Fruit fly (Drosophila melanogaster) whole organism, prepupa: Measurements from ENCODE around the gene CG33306.
A peak's percentile ranks its signal among the peaks of the same experiment; 100 is the strongest.

Experiments
- Blimp-1 ChIP-seq: fragments of 200-800 bp; sonication (Bioruptor generic); optimal IDR thresholded peaks from 3 replicates; lab custom pipeline; 2017; ENCODE audit warnings: missing biosample characterization, missing genetic modification characterization, mild to moderate bottlenecking, moderate library complexity, missing genetic modification reagents
- CG10631 ChIP-seq: fragments of 200-800 bp; sonication (Bioruptor generic); optimal IDR thresholded peaks from 2 replicates; lab custom pipeline; 2016; ENCODE audit warnings: missing biosample characterization, missing genetic modification characterization
- CG10669 ChIP-seq: fragments of 200-800 bp; sonication (Bioruptor generic); optimal IDR thresholded peaks from 3 replicates; lab custom pipeline; 2018; ENCODE audit warnings: missing biosample characterization, mild to moderate bottlenecking, missing genetic modification characterization, moderate library complexity
- CG11294 ChIP-seq: fragments of 200-800 bp; sonication (Bioruptor generic); IDR thresholded peaks from 2 replicates; pipeline ENCODE4 v1.3.6; 2022; ENCODE audit warnings: missing biosample characterization, missing genetic modification characterization
- CG11902 ChIP-seq: fragments of 200-800 bp; sonication (Bioruptor generic); optimal IDR thresholded peaks from 3 replicates; lab custom pipeline; 2016; ENCODE audit warnings: missing biosample characterization, missing genetic modification characterization
- CG1621 ChIP-seq: fragments of 200-800 bp; sonication (Bioruptor generic); optimal IDR thresholded peaks from 3 replicates; lab custom pipeline; 2018; ENCODE audit warnings: missing biosample characterization, mild to moderate bottlenecking, missing genetic modification characterization
- CG16779 ChIP-seq: fragments of 200-800 bp; sonication (Bioruptor generic); optimal IDR thresholded peaks from 3 replicates; lab custom pipeline; 2017; ENCODE audit warnings: missing biosample characterization, mild to moderate bottlenecking, missing genetic modification characterization
- CG3032 ChIP-seq: fragments of 200-800 bp; optimal IDR thresholded peaks from 2 replicates; lab custom pipeline; 2019; ENCODE audit warnings: missing biosample characterization, mild to moderate bottlenecking, missing genetic modification characterization, moderate library complexity
- CG32006 ChIP-seq: fragments of 200-800 bp; sonication (Bioruptor generic); optimal IDR thresholded peaks from 3 replicates; lab custom pipeline; 2017; ENCODE audit warnings: missing biosample characterization, mild to moderate bottlenecking, missing genetic modification characterization
- CG4318 ChIP-seq: fragments of 200-800 bp; sonication (Bioruptor generic); optimal IDR thresholded peaks from 3 replicates; lab custom pipeline; 2017; ENCODE audit warnings: missing biosample characterization, mild to moderate bottlenecking, missing genetic modification characterization
- CG6808 ChIP-seq: fragments of 200-800 bp; sonication (Bioruptor generic); optimal IDR thresholded peaks from 3 replicates; lab custom pipeline; 2017; ENCODE audit warnings: missing biosample characterization, missing genetic modification characterization, mild to moderate bottlenecking, moderate library complexity, missing genetic modification reagents
- CG8319 ChIP-seq: fragments of 200-800 bp; sonication (Bioruptor generic); optimal IDR thresholded peaks from 3 replicates; lab custom pipeline; 2016; ENCODE audit warnings: missing biosample characterization, missing genetic modification characterization
- CG9139 ChIP-seq: fragments of 200-800 bp; sonication (Bioruptor generic); optimal IDR thresholded peaks from 3 replicates; lab custom pipeline; 2017; ENCODE audit warnings: missing biosample characterization, mild to moderate bottlenecking, missing genetic modification characterization
- Eip78C ChIP-seq: fragments of 200-800 bp; sonication (Bioruptor generic); peaks from one replicate; lab custom pipeline; 2016; ENCODE audit warnings: missing biosample characterization, missing genetic modification characterization
- Eip93F ChIP-seq: fragments of 200-800 bp; sonication (Bioruptor generic); optimal IDR thresholded peaks from 2 replicates; lab custom pipeline; 2016; ENCODE audit warnings: missing biosample characterization, mild to moderate bottlenecking, missing genetic modification characterization
- Ets21C ChIP-seq: fragments of 200-800 bp; sonication (Bioruptor generic); optimal IDR thresholded peaks from 3 replicates; lab custom pipeline; 2016; ENCODE audit warnings: missing biosample characterization, missing genetic modification characterization
- Hr38 ChIP-seq: sonication (Bioruptor generic); optimal IDR thresholded peaks from 2 replicates; lab custom pipeline; 2016; ENCODE audit warnings: missing biosample characterization, missing genetic modification characterization
- Hr39 ChIP-seq: fragments of 200-800 bp; sonication (Bioruptor generic); optimal IDR thresholded peaks from 2 replicates; lab custom pipeline; 2016; ENCODE audit warnings: missing biosample characterization, missing genetic modification characterization
- Lpt ChIP-seq: fragments of 200-800 bp; sonication (Bioruptor generic); optimal IDR thresholded peaks from 3 replicates; lab custom pipeline; 2016; ENCODE audit warnings: missing biosample characterization, missing genetic modification characterization
- Met ChIP-seq: fragments of 200-800 bp; sonication (Bioruptor generic); optimal IDR thresholded peaks from 3 replicates; lab custom pipeline; 2016; ENCODE audit warnings: missing biosample characterization, missing genetic modification characterization
- Sox102F ChIP-seq: fragments of 200-800 bp; sonication (Bioruptor generic); optimal IDR thresholded peaks from 2 replicates; lab custom pipeline; 2016; ENCODE audit warnings: missing biosample characterization, mild to moderate bottlenecking, missing genetic modification characterization
- Sox14 ChIP-seq: fragments of 200-800 bp; sonication (Bioruptor generic); optimal IDR thresholded peaks from 3 replicates; lab custom pipeline; 2016; ENCODE audit warnings: missing biosample characterization, missing genetic modification characterization
- Sox15 ChIP-seq: fragments of 200-800 bp; sonication (Bioruptor generic); optimal IDR thresholded peaks from 3 replicates; lab custom pipeline; 2016; ENCODE audit warnings: missing biosample characterization, missing genetic modification characterization
- achi ChIP-seq: fragments of 200-800 bp; sonication (Bioruptor generic); optimal IDR thresholded peaks from 3 replicates; lab custom pipeline; 2016; ENCODE audit warnings: missing biosample characterization, missing genetic modification characterization
- acj6 ChIP-seq: fragments of 200-800 bp; sonication (Bioruptor generic); optimal IDR thresholded peaks from 3 replicates; lab custom pipeline; 2016; ENCODE audit warnings: missing biosample characterization, missing genetic modification characterization
- dac ChIP-seq: fragments of 200-800 bp; sonication (Bioruptor generic); optimal IDR thresholded peaks from 2 replicates; lab custom pipeline; 2017; ENCODE audit warnings: missing biosample characterization, mild to moderate bottlenecking, missing genetic modification characterization
- dsx ChIP-seq: fragments of 200-800 bp; optimal IDR thresholded peaks from 3 replicates; lab custom pipeline; 2019; ENCODE audit warnings: missing biosample characterization, mild to moderate bottlenecking, missing genetic modification characterization, moderate library complexity; ENCODE audit not compliant: poor library complexity, severe bottlenecking
- eg ChIP-seq: fragments of 200-800 bp; sonication (Bioruptor generic); IDR thresholded peaks from 3 replicates; pipeline ENCODE4 v1.3.6; 2022; ENCODE audit warnings: missing biosample characterization, missing genetic modification characterization
- esn ChIP-seq: fragments of 200-800 bp; sonication (Bioruptor generic); optimal IDR thresholded peaks from 2 replicates; lab custom pipeline; 2016; ENCODE audit warnings: missing biosample characterization, mild to moderate bottlenecking, missing genetic modification characterization, moderate library complexity
- fd85E ChIP-seq: fragments of 200-800 bp; sonication (Bioruptor generic); optimal IDR thresholded peaks from 3 replicates; lab custom pipeline; 2016; ENCODE audit warnings: missing biosample characterization, missing genetic modification characterization
- fkh ChIP-seq: fragments of 200-800 bp; sonication (Bioruptor generic); optimal IDR thresholded peaks from 3 replicates; lab custom pipeline; 2017; ENCODE audit warnings: missing biosample characterization, mild to moderate bottlenecking, missing genetic modification characterization, moderate library complexity
- pdm3 ChIP-seq: fragments of 200-800 bp; sonication (Bioruptor generic); optimal IDR thresholded peaks from 3 replicates; lab custom pipeline; 2016; ENCODE audit warnings: missing biosample characterization, missing genetic modification characterization
- ss ChIP-seq, 2 experiments: fragments of 200-800 bp; sonication (Bioruptor generic); optimal IDR thresholded peaks; 2 replicates in 1 of 2; 3 replicates in 1 of 2; lab custom pipeline; 2017 to 2018; ENCODE audit warnings: mild to moderate bottlenecking in 2 of 2, missing biosample characterization in 2 of 2, missing genetic modification characterization in 2 of 2, moderate library complexity in 1 of 2
- svp ChIP-seq: fragments of 200-800 bp; sonication (Bioruptor generic); peaks from one replicate; lab custom pipeline; 2016; ENCODE audit warnings: missing biosample characterization, missing genetic modification characterization
- topi ChIP-seq: fragments of 200-800 bp; sonication (Bioruptor generic); optimal IDR thresholded peaks from 3 replicates; lab custom pipeline; 2016; ENCODE audit warnings: missing biosample characterization, missing genetic modification characterization
- vri ChIP-seq: fragments of 200-800 bp; sonication (Bioruptor generic); optimal IDR thresholded peaks from 3 replicates; lab custom pipeline; 2016; ENCODE audit warnings: missing biosample characterization, mild to moderate bottlenecking, missing genetic modification characterization

The CG33306 gene

dm6 chr2L:13811323-13811722, 32.2 kb downstream of the CG33306 start, which contains the start of the genes Adat1 and CG16865:
Gene Adat1, minus strand, starts transcription at chr2L:13811474.
Gene CG16865, plus strand, starts transcription at chr2L:13811522.
- TF ChIP-seq fkh (peak; percentile 100), CG11294 (GFP tag; lab: Robert Waterston, UW) (no peak), topi (GFP tag; lab: Kevin White, UChicago) (no peak), acj6 (GFP tag; lab: Kevin White, UChicago) (no peak), CG16779 (no peak)
- TF ChIP-seq, all 60 proteins: peak for 1

dm6 chr2L:13807959-13808358, 35.6 kb downstream of the CG33306 start:
- TF ChIP-seq Hr39 (GFP tag; lab: Kevin White, UChicago) (no peak), fkh (peak; percentile 39), CG8319 (GFP tag; lab: Kevin White, UChicago) (no peak), Ets21C (GFP tag; lab: Kevin White, UChicago) (no peak), esn (GFP tag; lab: Kevin White, UChicago) (peak; percentile 40), Eip78C (GFP tag; lab: Kevin White, UChicago) (peak; percentile 64)

DNA sequence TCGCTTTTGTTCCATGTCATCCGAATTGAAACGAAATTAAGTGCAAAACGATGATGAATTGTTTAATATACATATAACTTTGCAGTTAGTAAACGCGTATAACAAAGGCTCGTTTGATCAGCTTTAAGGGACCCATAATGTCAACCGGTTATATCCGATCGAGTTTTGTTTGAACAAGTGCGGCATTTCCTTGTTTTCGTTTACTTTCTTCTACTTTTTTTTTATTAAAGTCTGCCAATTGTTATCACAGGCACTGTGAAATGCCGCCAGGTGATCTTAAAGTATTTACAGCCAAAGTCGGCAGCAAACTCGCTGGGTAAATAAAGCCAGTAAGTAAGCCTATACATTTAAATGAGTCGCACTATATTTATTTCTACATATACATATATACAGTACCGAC, 36.4 kb downstream of the CG33306 start:
- TF ChIP-seq Sox15 (GFP tag; lab: Kevin White, UChicago), result no peak
- TF ChIP-seq Blimp-1, result no peak
- peak; percentile 42 for TF ChIP-seq Eip78C (GFP tag; lab: Kevin White, UChicago)
- no peak for TF ChIP-seq Eip93F (GFP tag; lab: Kevin White, UChicago)
- peak; percentile 2 for TF ChIP-seq topi (GFP tag; lab: Kevin White, UChicago)
- peak; percentile 60 for TF ChIP-seq fkh
- no peak for TF ChIP-seq CG3032 (tag; lab: Kevin White, UChicago)
- no peak for TF ChIP-seq CG16779
- no peak for TF ChIP-seq Lpt (GFP tag; lab: Kevin White, UChicago)
- TF ChIP-seq CG11902 (GFP tag; lab: Kevin White, UChicago), result no peak
- TF ChIP-seq, all 60 proteins: peak for 3

dm6 chr2L:13805170-13805569, 38.4 kb downstream of the CG33306 start:
- TF ChIP-seq svp (GFP tag; lab: Kevin White, UChicago), result peak; percentile 94
- TF ChIP-seq CG10631 (GFP tag; lab: Kevin White, UChicago), result no peak

- TF ChIP-seq dsx (GFP tag; lab: Kevin White, UChicago), result peak; percentile 20
- peak; percentile 7 for TF ChIP-seq Lpt (GFP tag; lab: Kevin White, UChicago)
- TF ChIP-seq vri, result peak; percentile 6
- TF ChIP-seq CG32006, result no peak
- TF ChIP-seq CG9139 (GFP tag; lab: Kevin White, UChicago), result peak; percentile 24
- TF ChIP-seq Sox14 (GFP tag; lab: Kevin White, UChicago), result no peak
- TF ChIP-seq pdm3 (GFP tag; lab: Kevin White, UChicago), result no peak
- no peak for TF ChIP-seq Met (GFP tag; lab: Kevin White, UChicago)
- peak; percentile 15 for TF ChIP-seq esn (GFP tag; lab: Kevin White, UChicago)
- TF ChIP-seq CG1621 (tag; lab: Kevin White, UChicago), result peak; percentile 71
- no peak for TF ChIP-seq dac (GFP tag; lab: Kevin White, UChicago)
- no peak for TF ChIP-seq topi (GFP tag; lab: Kevin White, UChicago)
- TF ChIP-seq ss (GFP tag; optimal IDR thresholded peaks at IDR 0.05; lab: Kevin White, UChicago), result peak; percentile 44 to 75
- peak; percentile 21 for TF ChIP-seq CG6808 (GFP tag; lab: Kevin White, UChicago)
- TF ChIP-seq Sox102F (GFP tag; lab: Kevin White, UChicago), result no peak
- TF ChIP-seq Eip93F (GFP tag; lab: Kevin White, UChicago), result no peak
- peak; percentile 13 for TF ChIP-seq achi
- TF ChIP-seq Eip78C (GFP tag; lab: Kevin White, UChicago), result peak; percentile 53
- peak; percentile 13 for TF ChIP-seq CG10669 (GFP tag; lab: Kevin White, UChicago)
- peak; percentile 80 for TF ChIP-seq svp (GFP tag; lab: Kevin White, UChicago)
- no peak for TF ChIP-seq CG4318 (GFP tag; lab: Kevin White, UChicago)
- no peak for TF ChIP-seq acj6 (GFP tag; lab: Kevin White, UChicago)
- no peak for TF ChIP-seq CG10631 (GFP tag; lab: Kevin White, UChicago)
- TF ChIP-seq fd85E (GFP tag; lab: Kevin White, UChicago), result no peak
- no peak for TF ChIP-seq Hr38
- peak; percentile 42; the same call in 1 of the 3 replicates for TF ChIP-seq eg (GFP tag; lab: Robert Waterston, UW)
Observed at dm6 chr2L:13804561-13805067, 38.9 kb downstream of the CG33306 start.
